Worm (Caenorhabditis elegans): ENCODE results near the gene scc-2.

scc-2 gene

ce11 chrII:294606-295005 lies 31.1 kb upstream of the scc-2 start, which contains the start of gene B0432.11:
B0432.11 (minus strand) TSS chrII:294706.
- TF ChIP-seq unc-55 (GFP tag; optimal IDR thresholded peaks at IDR 0.05) (no peak), pag-3 (tag; optimal IDR thresholded peaks at IDR 0.05; ENCODE audit: borderline replicate concordance) (no peak), ahr-1 (tag; optimal IDR thresholded peaks at IDR 0.05) (no peak)

- no peak for TF ChIP-seq ama-1 (optimal IDR thresholded peaks at IDR 0.05)
- no peak for TF ChIP-seq ceh-30 (tag; optimal IDR thresholded peaks at IDR 0.05)
- no peak for TF ChIP-seq mec-3 (tag; optimal IDR thresholded peaks at IDR 0.05; ENCODE audit: borderline replicate concordance)
- no peak for TF ChIP-seq Y22D7AL.16 (tag; optimal IDR thresholded peaks at IDR 0.05)
- no peak for TF ChIP-seq ceh-9 (tag; optimal IDR thresholded peaks at IDR 0.05)
- TF ChIP-seq pqm-1 (tag; optimal IDR thresholded peaks at IDR 0.05) = no peak
- TF ChIP-seq rnt-1 (tag; optimal IDR thresholded peaks at IDR 0.05) = no peak
- no peak for TF ChIP-seq ceh-34 (tag; optimal IDR thresholded peaks at IDR 0.05)
- no peak for TF ChIP-seq sox-4 (tag; optimal IDR thresholded peaks at IDR 0.05)
- TF ChIP-seq pros-1 (tag; optimal IDR thresholded peaks at IDR 0.05) = no peak
- TF ChIP-seq che-1 (tag; optimal IDR thresholded peaks at IDR 0.05) = no peak
- TF ChIP-seq tbx-7 (tag; optimal IDR thresholded peaks at IDR 0.05) = no peak
These were observed 26.8 kb upstream of the scc-2 start, which contains the start of gene djr-1.1 for ce11 chrII:290282-290681. djr-1.1 (plus strand) TSS chrII:290582.

- TF ChIP-seq F13H6.1 (tag; optimal IDR thresholded peaks at IDR 0.05) (no peak), lin-11 (tag; optimal IDR thresholded peaks at IDR 0.05) (no peak), K09A11.1 (tag; optimal IDR thresholded peaks at IDR 0.05; ENCODE audit: insufficient read depth) (no peak), zip-5 (tag; optimal IDR thresholded peaks at IDR 0.05) (no peak), C38D4.7 (GFP tag; optimal IDR thresholded peaks at IDR 0.05) (no peak), ama-1 (optimal IDR thresholded peaks at IDR 0.05) (no peak), ceh-24 (tag; optimal IDR thresholded peaks at IDR 0.05) (no peak), hlh-6 (tag; optimal IDR thresholded peaks at IDR 0.05) (no peak), pha-4 (tag; optimal IDR thresholded peaks at IDR 0.05) (no peak), pha-2 (tag; optimal IDR thresholded peaks at IDR 0.05) (no peak), ceh-31 (tag; optimal IDR thresholded peaks at IDR 0.05) (no peak), ceh-9 (tag; optimal IDR thresholded peaks at IDR 0.05) (no peak), Y22D7AL.16 (tag; optimal IDR thresholded peaks at IDR 0.05) (no peak), dmd-4 (tag; optimal IDR thresholded peaks at IDR 0.05; ENCODE audit: borderline replicate concordance) (no peak), hlh-8 (tag; optimal IDR thresholded peaks at IDR 0.05) (no peak), rnt-1 (tag; optimal IDR thresholded peaks at IDR 0.05) (no peak), gmeb-2 (tag; optimal IDR thresholded peaks at IDR 0.05) (no peak), pag-3 (tag; optimal IDR thresholded peaks at IDR 0.05; ENCODE audit: borderline replicate concordance) (no peak), ceh-2 (tag; optimal IDR thresholded peaks at IDR 0.05) (no peak), C08G9.2 (tag; optimal IDR thresholded peaks at IDR 0.05) (no peak)
These were observed 25.3 kb upstream of the scc-2 start, which contains the start of gene mrpl-41 for ce11 chrII:288705-289205. mrpl-41 (plus strand) TSS chrII:288939.

- no peak for TF ChIP-seq elt-2 (tag; optimal IDR thresholded peaks at IDR 0.05)
- TF ChIP-seq ceh-48 (tag; optimal IDR thresholded peaks at IDR 0.05) = no peak
- TF ChIP-seq ets-4 (tag; optimal IDR thresholded peaks at IDR 0.05) = no peak
- TF ChIP-seq C38D4.7 (GFP tag; optimal IDR thresholded peaks at IDR 0.05) = no peak
- TF ChIP-seq pag-3 (tag; optimal IDR thresholded peaks at IDR 0.05; ENCODE audit: borderline replicate concordance) = no peak
- TF ChIP-seq pha-4 (tag; optimal IDR thresholded peaks at IDR 0.05) = no peak
These were observed 23.0 kb upstream of the scc-2 start, which contains the start of gene misc-1 for ce11 chrII:286551-286724. misc-1 (plus strand) TSS chrII:286625.

- TF ChIP-seq ceh-19 (GFP tag; optimal IDR thresholded peaks at IDR 0.05) (no peak), ets-4 (tag; optimal IDR thresholded peaks at IDR 0.05) (no peak), T23F11.4 (GFP tag; optimal IDR thresholded peaks at IDR 0.05) (no peak), mec-3 (tag; optimal IDR thresholded peaks at IDR 0.05; ENCODE audit: borderline replicate concordance) (no peak), unc-42 (tag; optimal IDR thresholded peaks at IDR 0.05) (peak; percentile 45), ceh-22 (tag; optimal IDR thresholded peaks at IDR 0.05) (no peak), ceh-31 (tag; optimal IDR thresholded peaks at IDR 0.05) (no peak), hlh-13 (GFP tag; optimal IDR thresholded peaks at IDR 0.05) (no peak), hlh-8 (tag; optimal IDR thresholded peaks at IDR 0.05) (no peak), unc-3 (GFP tag; conservative IDR thresholded peaks at IDR 0.05) (no peak), unc-3 (tag; optimal IDR thresholded peaks at IDR 0.05) (no peak), nfya-1 (tag; optimal IDR thresholded peaks at IDR 0.05) (peak; percentile 69), ceh-14 (tag; optimal IDR thresholded peaks at IDR 0.05) (no peak), ztf-16 (tag; optimal IDR thresholded peaks at IDR 0.05) (no peak), unc-86 (tag; optimal IDR thresholded peaks at IDR 0.05) (no peak), tbx-7 (tag; optimal IDR thresholded peaks at IDR 0.05) (no peak)
These were observed 22.4 kb upstream of the scc-2 start, which contains the start of gene B0432.10 for ce11 chrII:285627-286550. B0432.10 (minus strand) TSS chrII:286275.
